Worm (Caenorhabditis elegans) whole organism, L2 larva: ENCODE results near the gene bath-31.
A peak's percentile ranks its signal among the peaks of the same experiment; 100 is the strongest.

Experiments
- C34F6.9 ChIP-seq: fragments of 150-350 bp; optimal IDR thresholded peaks from 2 replicates; lab custom pipeline; 2014; ENCODE audit warnings: missing biosample characterization, missing genetic modification characterization
- F13H6.1 ChIP-seq: sonication (generic microtip); optimal IDR thresholded peaks from 2 replicates; lab custom pipeline; 2016; ENCODE audit warnings: missing genetic modification characterization, missing compliant biosample characterization
- Y55F3AM.14 ChIP-seq: fragments of 200-800 bp; sonication (Bioruptor generic); optimal IDR thresholded peaks from 2 replicates; lab custom pipeline; 2018; ENCODE audit warnings: mild to moderate bottlenecking, missing genetic modification characterization, missing compliant biosample characterization
- ZK546.5 ChIP-seq: sonication (generic microtip); optimal IDR thresholded peaks from 2 replicates; lab custom pipeline; 2017; ENCODE audit warnings: missing biosample characterization, missing genetic modification characterization
- alr-1 ChIP-seq: fragments of 150-350 bp; optimal IDR thresholded peaks from 2 replicates; lab custom pipeline; 2014; ENCODE audit warnings: missing biosample characterization, missing genetic modification characterization
- ama-1 ChIP-seq: fragments of 150-350 bp; optimal IDR thresholded peaks from 2 replicates; lab custom pipeline; 2018; ENCODE audit warnings: inconsistent platforms
- blmp-1 ChIP-seq: sonication (generic microtip); optimal IDR thresholded peaks from 2 replicates; lab custom pipeline; 2017; ENCODE audit warnings: missing genetic modification characterization, mild to moderate bottlenecking, missing compliant biosample characterization, antibody characterized with exemption, moderate library complexity; ENCODE audit not compliant: insufficient read depth
- ceh-16 ChIP-seq: fragments of 150-350 bp; optimal IDR thresholded peaks from 2 replicates; lab custom pipeline; 2014; ENCODE audit warnings: missing biosample characterization, missing genetic modification characterization
- crh-2 ChIP-seq: sonication (generic microtip); optimal IDR thresholded peaks from 2 replicates; lab custom pipeline; 2017; ENCODE audit warnings: missing biosample characterization, missing genetic modification characterization
- dmd-4 ChIP-seq: sonication (generic microtip); optimal IDR thresholded peaks from 2 replicates; lab custom pipeline; 2017; ENCODE audit warnings: missing biosample characterization, missing genetic modification characterization
- elt-1 ChIP-seq: fragments of 150-350 bp; optimal IDR thresholded peaks from 2 replicates; lab custom pipeline; 2014; ENCODE audit warnings: missing biosample characterization, missing genetic modification characterization
- fos-1 ChIP-seq: fragments of 150-350 bp; optimal IDR thresholded peaks from 2 replicates; lab custom pipeline; 2014; ENCODE audit warnings: missing biosample characterization, missing genetic modification characterization
- gmeb-1 ChIP-seq: fragments of 150-350 bp; optimal IDR thresholded peaks from 2 replicates; lab custom pipeline; 2014; ENCODE audit warnings: missing biosample characterization, missing genetic modification characterization
- lin-13 ChIP-seq: fragments of 150-350 bp; optimal IDR thresholded peaks from 2 replicates; lab custom pipeline; 2014; ENCODE audit warnings: missing biosample characterization, missing genetic modification reagents, missing genetic modification characterization
- lsy-2 ChIP-seq, 2 experiments: fragments of 150-350 bp in 1 of 2; sonication (generic microtip) in 1 of 2; optimal IDR thresholded peaks; 2 replicates each; lab custom pipeline; 2014 to 2017; ENCODE audit warnings: missing biosample characterization in 2 of 2, missing genetic modification characterization in 2 of 2
- mab-5 ChIP-seq: fragments of 150-350 bp; optimal IDR thresholded peaks from 2 replicates; lab custom pipeline; 2014; ENCODE audit warnings: missing biosample characterization, missing genetic modification characterization
- mdl-1 ChIP-seq, 2 experiments: fragments of 150-350 bp in 1 of 2; sonication (generic microtip) in 1 of 2; optimal IDR thresholded peaks; 2 replicates each; lab custom pipeline; 2017; ENCODE audit warnings: missing biosample characterization in 2 of 2, missing genetic modification characterization in 2 of 2
- nhr-12 ChIP-seq: fragments of 150-350 bp; optimal IDR thresholded peaks from 2 replicates; lab custom pipeline; 2014; ENCODE audit warnings: missing biosample characterization, missing genetic modification characterization
- nhr-129 ChIP-seq: fragments of 150-350 bp; optimal IDR thresholded peaks from 2 replicates; lab custom pipeline; 2014; ENCODE audit warnings: missing biosample characterization, missing genetic modification characterization
- nhr-21 ChIP-seq: fragments of 150-350 bp; optimal IDR thresholded peaks from 2 replicates; lab custom pipeline; 2014; ENCODE audit warnings: missing biosample characterization, missing genetic modification characterization
- nhr-237 ChIP-seq: fragments of 150-350 bp; optimal IDR thresholded peaks from 2 replicates; lab custom pipeline; 2014; ENCODE audit warnings: missing biosample characterization, missing genetic modification characterization
- nhr-25 ChIP-seq: fragments of 150-350 bp; sonication (generic microtip); optimal IDR thresholded peaks from 3 replicates; lab custom pipeline; 2014; ENCODE audit warnings: missing biosample characterization, missing genetic modification characterization
- nhr-77 ChIP-seq: fragments of 150-350 bp; optimal IDR thresholded peaks from 2 replicates; lab custom pipeline; 2014; ENCODE audit warnings: missing biosample characterization, missing genetic modification characterization
- peb-1 ChIP-seq: fragments of 150-350 bp; optimal IDR thresholded peaks from 2 replicates; lab custom pipeline; 2014; ENCODE audit warnings: missing biosample characterization, missing genetic modification characterization
- sem-4 ChIP-seq: fragments of 150-350 bp; optimal IDR thresholded peaks from 2 replicates; lab custom pipeline; 2014; ENCODE audit warnings: missing biosample characterization, missing genetic modification reagents, missing genetic modification characterization
- skn-1 ChIP-seq: sonication (generic microtip); optimal IDR thresholded peaks from 2 replicates; lab custom pipeline; 2017; ENCODE audit warnings: missing biosample characterization, missing genetic modification characterization
- sma-3 ChIP-seq: sonication (generic microtip); optimal IDR thresholded peaks from 2 replicates; lab custom pipeline; 2016; ENCODE audit warnings: missing genetic modification reagents, missing genetic modification characterization, missing compliant biosample characterization
- sma-9 ChIP-seq, 2 experiments: fragments of 150-350 bp in 1 of 2; sonication (generic microtip) in 1 of 2; optimal IDR thresholded peaks; 2 replicates each; lab custom pipeline; 2014 to 2016; ENCODE audit warnings: missing genetic modification characterization in 2 of 2, mild to moderate bottlenecking in 1 of 2, missing biosample characterization in 1 of 2, missing compliant biosample characterization in 1 of 2, missing genetic modification reagents in 1 of 2, moderate library complexity in 1 of 2
- snpc-4 ChIP-seq: fragments of 150-350 bp; optimal IDR thresholded peaks from 2 replicates; lab custom pipeline; 2014; ENCODE audit warnings: missing biosample characterization, missing genetic modification characterization
- unc-39 ChIP-seq: fragments of 150-350 bp; optimal IDR thresholded peaks from 2 replicates; lab custom pipeline; 2014; ENCODE audit warnings: missing biosample characterization, missing genetic modification characterization
- unc-55 ChIP-seq: fragments of 150-350 bp; sonication (generic microtip); optimal IDR thresholded peaks from 3 replicates; lab custom pipeline; 2014; ENCODE audit warnings: missing biosample characterization, missing genetic modification reagents, missing genetic modification characterization
- unc-62 ChIP-seq: fragments of 150-350 bp; optimal IDR thresholded peaks from 2 replicates; lab custom pipeline; 2014; ENCODE audit warnings: missing biosample characterization, missing genetic modification reagents, missing genetic modification characterization
- zag-1 ChIP-seq: fragments of 150-350 bp; optimal IDR thresholded peaks from 2 replicates; lab custom pipeline; 2014; ENCODE audit warnings: missing biosample characterization, missing genetic modification characterization
- ztf-11 ChIP-seq: sonication (generic microtip); optimal IDR thresholded peaks from 2 replicates; lab custom pipeline; 2017; ENCODE audit warnings: missing biosample characterization, missing genetic modification characterization
- ztf-4 ChIP-seq: fragments of 150-350 bp; optimal IDR thresholded peaks from 2 replicates; lab custom pipeline; 2014; ENCODE audit warnings: missing biosample characterization, missing genetic modification characterization

Gene bath-31

ce11 chrII:3741584-3741983, 9.8 kb downstream of the bath-31 start, which contains the start of gene F12E12.1:
TSS of gene F12E12.1 (plus strand) at chrII:3741884.
- TF ChIP-seq ama-1 (lab: Kevin White, UChicago) (no peak), unc-62 (GFP tag; lab: Kevin White, UChicago) (no peak)
- TF ChIP-seq, all 48 proteins: peak for 0

ce11 chrII:3743684-3744200, 12.0 kb downstream of the bath-31 start, which contains the start of gene nta-1:
TSS of gene nta-1 (minus strand) at chrII:3743814.
- TF ChIP-seq sma-9 (GFP tag; optimal IDR thresholded peaks at IDR 0.05; lab: Kevin White, UChicago) (peak; percentile 62), sma-9 (tag; optimal IDR thresholded peaks at IDR 0.05; lab: Kevin White, UChicago) (no peak), ceh-16 (no peak)

DNA sequence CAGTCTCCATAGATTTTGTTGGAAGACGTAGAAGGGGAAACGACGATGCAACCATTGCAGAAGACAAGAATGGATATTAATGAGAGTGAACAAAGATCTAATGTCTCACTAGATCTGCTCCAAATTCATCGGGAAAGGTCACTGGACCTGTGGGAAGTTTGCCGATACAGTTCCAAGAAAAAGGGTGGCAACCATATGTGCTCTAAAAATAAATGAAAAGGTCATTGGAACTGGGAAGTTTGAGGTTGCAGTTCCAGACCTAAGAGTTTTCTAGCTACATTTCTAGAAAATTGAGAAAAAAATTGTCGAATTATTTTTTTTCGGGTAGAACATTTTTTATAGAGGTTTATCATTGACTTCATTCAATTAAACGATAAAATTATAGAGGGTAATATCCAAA, 15.6 kb downstream of the bath-31 start, which contains the start of gene fbxb-92:
TSS of gene fbxb-92 (minus strand) at position 101 of the 400 bp plus-strand sequence.
- TF ChIP-seq ztf-11 = no peak
- no peak for TF ChIP-seq ceh-16

DNA sequence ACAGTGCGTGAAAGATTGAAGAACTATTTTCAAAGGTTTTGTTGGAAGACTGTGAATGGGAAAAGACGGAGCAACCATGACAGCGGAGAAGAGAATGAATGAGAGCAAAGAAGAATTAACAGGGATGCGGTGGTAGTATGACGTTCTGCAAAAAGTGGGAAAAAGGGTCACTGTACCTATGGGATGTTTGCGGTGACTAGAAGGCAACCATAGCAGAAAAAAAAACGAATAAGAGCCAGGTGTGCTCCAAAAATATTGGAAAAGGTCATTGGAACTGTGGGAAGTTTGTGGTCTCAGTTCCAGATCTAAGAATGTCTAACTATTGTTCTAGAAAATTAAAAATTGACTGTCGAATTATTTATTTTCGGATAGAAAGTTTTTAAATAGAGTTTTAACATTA, 16.9 kb downstream of the bath-31 start, which contains the start of gene fbxb-90:
TSS of gene fbxb-90 (minus strand) at position 101 of the 400 bp plus-strand sequence.
- TF ChIP-seq ceh-16 = no peak
- no peak for TF ChIP-seq nhr-129 (tag; lab: Kevin White, UChicago)
- TF ChIP-seq nhr-12 (tag; lab: Kevin White, UChicago) = no peak
- TF ChIP-seq nhr-237 (tag; lab: Kevin White, UChicago) = no peak
- TF ChIP-seq nhr-25 (tag; lab: Kevin White, UChicago) = no peak
- no peak for TF ChIP-seq nhr-21 (tag; lab: Kevin White, UChicago)
- TF ChIP-seq ZK546.5 = no peak
- TF ChIP-seq lsy-2 (tag; optimal IDR thresholded peaks at IDR 0.05; lab: Kevin White, UChicago) = no peak
- TF ChIP-seq mab-5 (tag; lab: Kevin White, UChicago) = no peak
- TF ChIP-seq crh-2 (tag; lab: Kevin White, UChicago) = no peak
- TF ChIP-seq skn-1 (tag; lab: Kevin White, UChicago) = no peak
- no peak for TF ChIP-seq unc-55
- TF ChIP-seq dmd-4 (tag; lab: Kevin White, UChicago) = no peak
- TF ChIP-seq lin-13 (GFP tag; lab: Kevin White, UChicago) = no peak
- no peak for TF ChIP-seq unc-62 (GFP tag; lab: Kevin White, UChicago)
- no peak for TF ChIP-seq elt-1
- no peak for TF ChIP-seq unc-39 (tag; lab: Kevin White, UChicago)
- TF ChIP-seq Y55F3AM.14 (GFP tag; lab: Kevin White, UChicago) = no peak
- no peak for TF ChIP-seq snpc-4 (tag; lab: Kevin White, UChicago)

ce11 chrII:3750685-3751084, 18.9 kb downstream of the bath-31 start, which contains the start of gene fbxb-91:
TSS of gene fbxb-91 (minus strand) at chrII:3750785.
- no peak for TF ChIP-seq unc-62 (GFP tag; lab: Kevin White, UChicago)
- TF ChIP-seq sem-4 (tag; lab: Kevin White, UChicago) = no peak
- TF ChIP-seq alr-1 (tag; lab: Kevin White, UChicago) = no peak
- TF ChIP-seq blmp-1 (tag; lab: Kevin White, UChicago) = no peak
- no peak for TF ChIP-seq ama-1 (lab: Kevin White, UChicago)
- TF ChIP-seq dmd-4 (tag; lab: Kevin White, UChicago) = no peak
- TF ChIP-seq C34F6.9 (tag; lab: Kevin White, UChicago) = no peak
- TF ChIP-seq F13H6.1 = no peak
- TF ChIP-seq mdl-1 (tag; optimal IDR thresholded peaks at IDR 0.05; lab: Kevin White, UChicago) = no peak
- no peak for TF ChIP-seq skn-1 (tag; lab: Kevin White, UChicago)
- TF ChIP-seq ztf-4 (tag; lab: Kevin White, UChicago) = no peak
- no peak for TF ChIP-seq nhr-77
- TF ChIP-seq nhr-21 (tag; lab: Kevin White, UChicago) = no peak
- TF ChIP-seq fos-1 = no peak
- no peak for TF ChIP-seq zag-1 (tag; lab: Kevin White, UChicago)
- no peak for TF ChIP-seq sma-3 (GFP tag; lab: Kevin White, UChicago)
- TF ChIP-seq gmeb-1 (tag; lab: Kevin White, UChicago) = no peak
- TF ChIP-seq peb-1 (tag; lab: Kevin White, UChicago) = no peak
